Worm (Caenorhabditis elegans): ENCODE data around the gene set-12.

- TF ChIP-seq dao-5 (tag; optimal IDR thresholded peaks at IDR 0.05) (peak; percentile 40), him-1 (tag; optimal IDR thresholded peaks at IDR 0.05) (no peak), W03F9.2 (tag; optimal IDR thresholded peaks at IDR 0.05) (no peak)
Measured at ce11 chrX:7773714-7774318, 37.7 kb upstream of the set-12 start.
